Worm (Caenorhabditis elegans) whole organism, young adult: ENCODE results near the gene tpst-1.

Experiments used
- F10E7.11 ChIP-seq: sonication (generic microtip); optimal IDR thresholded peaks from 2 replicates; lab custom pipeline; 2017; ENCODE audit warnings: mild to moderate bottlenecking, missing genetic modification characterization, moderate library complexity, missing compliant biosample characterization
- F37B4.10 ChIP-seq: fragments of 200-800 bp; sonication (Bioruptor generic); IDR thresholded peaks from 2 replicates; pipeline ENCODE4 v1.3.6; 2022; ENCODE audit warnings: missing genetic modification characterization, missing compliant biosample characterization
- ceh-79 ChIP-seq: sonication (generic microtip); optimal IDR thresholded peaks from 2 replicates; lab custom pipeline; 2017; ENCODE audit warnings: mild to moderate bottlenecking, missing genetic modification characterization, missing compliant biosample characterization
- him-1 ChIP-seq: sonication (generic microtip); optimal IDR thresholded peaks from 2 replicates; lab custom pipeline; 2016; ENCODE audit warnings: missing genotype, missing genetic modification reagents, missing genetic modification characterization, missing compliant biosample characterization
- let-607 ChIP-seq, 2 experiments: fragments of 200-800 bp in 1 of 2; sonication (Bioruptor generic) in 1 of 2; sonication (generic microtip) in 1 of 2; optimal IDR thresholded peaks; 2 replicates each; lab custom pipeline; 2016 to 2018; ENCODE audit warnings: mild to moderate bottlenecking in 2 of 2, missing compliant biosample characterization in 2 of 2, missing genetic modification characterization in 2 of 2, moderate library complexity in 2 of 2, missing genotype in 1 of 2
- repo-1 ChIP-seq: sonication (generic microtip); optimal IDR thresholded peaks from 2 replicates; lab custom pipeline; 2017; ENCODE audit warnings: mild to moderate bottlenecking, missing genetic modification characterization, missing compliant biosample characterization
- snpc-4 ChIP-seq, 5 experiments: fragments of 150-350 bp in 1 of 5; sonication (generic microtip) in 4 of 5; optimal IDR thresholded peaks; 2 replicates each; lab custom pipeline; 2014 to 2018; ENCODE audit warnings: missing genetic modification characterization in 5 of 5, missing biosample characterization in 3 of 5, antibody characterized with exemption in 2 of 5, mild to moderate bottlenecking in 2 of 5, missing compliant biosample characterization in 2 of 5, missing genotype in 2 of 5, moderate library complexity in 2 of 5, missing genetic modification reagents in 1 of 5

DNA sequence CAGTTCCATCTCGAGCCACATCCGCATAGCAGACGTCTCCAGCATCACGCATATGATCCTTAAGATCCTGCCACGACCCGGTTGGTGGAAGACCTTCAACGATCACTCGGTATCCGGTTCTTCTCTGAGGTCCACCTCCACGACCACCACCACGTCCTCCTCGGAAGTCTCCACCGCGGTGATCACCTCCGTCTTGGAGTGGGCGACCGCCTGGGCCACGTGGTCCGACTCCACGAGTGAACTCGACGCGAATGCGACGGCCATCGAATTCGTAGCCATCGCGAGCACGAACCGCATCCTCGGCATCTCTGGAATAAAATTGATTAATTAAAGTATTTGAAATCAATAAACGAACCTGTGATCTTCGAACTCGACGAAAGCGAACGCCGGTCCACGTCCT lies 25.3 kb upstream of the tpst-1 start:
- TF ChIP-seq repo-1 (tag; lab: Kevin White, UChicago), result no peak
- no peak for TF ChIP-seq him-1
- TF ChIP-seq snpc-4 (GFP tag; optimal IDR thresholded peaks at IDR 0.05; lab: Kevin White, UChicago), result no peak
- no peak for TF ChIP-seq snpc-4 (tag; optimal IDR thresholded peaks at IDR 0.05; lab: Kevin White, UChicago)
- no peak for TF ChIP-seq ceh-79 (tag; lab: Kevin White, UChicago)
- TF ChIP-seq let-607 (tag; optimal IDR thresholded peaks at IDR 0.05; lab: Kevin White, UChicago), result no peak
- TF ChIP-seq F10E7.11, result no peak
- TF ChIP-seq F37B4.10, result no peak
